Worm (Caenorhabditis elegans): ENCODE measurements around the gene glb-25.

glb-25 gene

DNA sequence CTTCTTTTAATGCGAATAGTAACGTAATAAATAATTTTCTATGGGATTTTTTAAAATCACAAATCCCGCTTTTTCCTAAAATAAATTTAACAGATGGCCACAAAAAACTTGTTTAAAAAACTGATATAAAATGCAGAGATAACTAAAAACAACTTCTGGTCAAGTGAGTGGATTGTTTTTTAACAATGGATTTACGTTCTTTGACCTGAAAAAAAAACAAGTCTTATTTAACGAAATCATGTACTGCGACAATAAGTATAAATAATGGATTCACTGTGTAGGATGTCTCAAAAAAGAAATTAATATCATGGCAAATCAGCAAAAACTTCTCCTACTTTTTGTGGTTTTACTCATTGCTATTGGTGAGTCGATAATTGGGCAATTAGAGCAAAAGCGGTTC is 19.0 kb downstream of the glb-25 start, which contains the start of gene fipr-25:
Gene fipr-25, plus strand, starts transcription at position 301 of the 400 bp plus-strand sequence.
- no peak for TF ChIP-seq ztf-11 (tag; optimal IDR thresholded peaks at IDR 0.05)
- TF ChIP-seq nhr-77 (tag; optimal IDR thresholded peaks at IDR 0.05) = no peak
- no peak for TF ChIP-seq aha-1 (tag)
- TF ChIP-seq attf-4 (tag; optimal IDR thresholded peaks at IDR 0.05) = no peak

DNA sequence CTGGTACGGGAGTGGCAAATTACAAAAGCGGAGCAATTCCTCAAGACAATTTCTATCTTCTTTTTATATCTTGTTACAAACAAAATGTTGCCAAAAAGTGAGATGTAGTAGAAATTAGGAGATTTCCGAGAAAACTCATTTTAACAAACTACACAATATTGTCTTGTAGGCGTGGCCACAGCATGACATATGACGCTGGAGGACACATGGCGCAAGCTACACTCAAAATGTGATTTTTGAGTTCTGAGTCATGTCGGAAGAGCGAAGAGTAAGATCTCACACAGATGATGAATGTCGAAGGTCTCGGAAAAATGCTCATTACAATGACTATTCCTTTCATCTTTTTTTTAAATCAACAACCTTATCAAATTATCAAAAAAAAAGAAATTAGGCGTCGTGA is 23.4 kb downstream of the glb-25 start, which contains the start of gene Y40B10B.1:
Gene Y40B10B.1, minus strand, starts transcription at position 101 of the 400 bp plus-strand sequence.
- TF ChIP-seq unc-62 (GFP tag; optimal IDR thresholded peaks at IDR 0.05 in 1 of 2) (peak in 1 of 2 experiments; percentile 21), unc-62 (tag; optimal IDR thresholded peaks at IDR 0.05) (no peak), Y75B8A.6 (GFP tag; IDR thresholded peaks at IDR 0.05) (no peak)

DNA sequence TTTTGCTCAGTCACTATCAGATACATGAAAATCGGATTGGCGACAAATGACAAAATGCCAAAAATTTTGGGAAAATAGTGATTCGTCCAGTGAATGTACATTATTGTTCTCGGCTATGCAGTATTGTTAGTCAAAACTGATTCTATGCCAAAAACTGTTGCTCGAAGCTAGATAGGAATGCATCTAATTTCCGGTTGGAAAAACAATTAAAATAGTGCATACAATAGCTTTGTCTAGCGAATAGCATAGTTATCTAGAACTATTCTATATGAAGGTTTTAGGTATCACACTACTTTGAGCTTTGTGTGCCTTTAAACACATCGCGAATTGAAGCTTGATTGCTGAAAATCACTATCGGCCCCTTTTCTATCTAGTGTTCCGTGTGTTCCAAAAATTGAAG is 26.7 kb downstream of the glb-25 start, which contains the start of gene srj-15:
Gene srj-15, minus strand, starts transcription at position 101 of the 400 bp plus-strand sequence.
- TF ChIP-seq F44E2.7 (GFP tag; IDR thresholded peaks at IDR 0.05) = no peak
- no peak for TF ChIP-seq F49E8.2 (tag; optimal IDR thresholded peaks at IDR 0.05; ENCODE audit: borderline replicate concordance)
- TF ChIP-seq set-16 (GFP tag; IDR thresholded peaks at IDR 0.05) = no peak
- no peak for TF ChIP-seq lim-7 (GFP tag; IDR thresholded peaks at IDR 0.05)
- TF ChIP-seq mdt-29 (GFP tag; IDR thresholded peaks at IDR 0.05) = no peak
- TF ChIP-seq nhr-102 (tag; optimal IDR thresholded peaks at IDR 0.05) = no peak
- no peak for TF ChIP-seq nhr-25 (tag; optimal IDR thresholded peaks at IDR 0.05; ENCODE audit: borderline replicate concordance, insufficient read depth)
- TF ChIP-seq T20F7.1 (GFP tag; optimal IDR thresholded peaks at IDR 0.05) = no peak
- no peak for TF ChIP-seq duxl-1 (tag; optimal IDR thresholded peaks at IDR 0.05; ENCODE audit: poor library complexity)
- TF ChIP-seq nhr-10 (tag; optimal IDR thresholded peaks at IDR 0.05) = no peak
- TF ChIP-seq dmd-8 (GFP tag; IDR thresholded peaks at IDR 0.05) = no peak
- no peak for TF ChIP-seq hlh-30 (tag; optimal IDR thresholded peaks at IDR 0.05; ENCODE audit: insufficient read depth)
- TF ChIP-seq daf-19 (GFP tag; conservative IDR thresholded peaks at IDR 0.05) = no peak
- no peak for TF ChIP-seq hif-1 (tag; optimal IDR thresholded peaks at IDR 0.05)
- TF ChIP-seq nhr-42 (GFP tag; IDR thresholded peaks at IDR 0.05) = no peak
- TF ChIP-seq mes-2 (tag; optimal IDR thresholded peaks at IDR 0.05; ENCODE audit: poor library complexity, severe bottlenecking) = no peak

DNA sequence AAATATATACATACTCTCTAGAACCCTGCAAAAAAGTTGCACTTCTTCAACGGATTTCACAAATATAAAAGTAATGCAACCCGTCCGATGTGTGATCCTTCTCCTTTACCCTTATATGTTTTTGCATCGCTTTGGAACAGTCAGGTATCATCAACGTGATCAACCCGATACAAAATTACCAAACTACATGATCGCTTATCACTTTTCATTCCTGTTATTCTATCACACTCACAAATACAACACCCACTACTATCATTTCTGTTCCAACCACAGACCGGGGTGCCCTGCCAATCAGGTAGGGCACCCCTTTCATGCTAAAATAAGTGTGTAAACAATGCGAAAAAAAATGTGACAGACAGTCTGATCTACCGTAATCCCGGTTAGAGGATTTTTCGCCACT is 28.9 kb downstream of the glb-25 start:
- no peak for TF ChIP-seq lin-13 (GFP tag; optimal IDR thresholded peaks at IDR 0.05)
- TF ChIP-seq D1046.2 (GFP tag; IDR thresholded peaks at IDR 0.05) = no peak
- TF ChIP-seq zfp-2 (tag; optimal IDR thresholded peaks at IDR 0.05) = no peak
- TF ChIP-seq nhr-111 (GFP tag; optimal IDR thresholded peaks at IDR 0.05) = no peak
- no peak for TF ChIP-seq lin-29 (GFP tag; IDR thresholded peaks at IDR 0.05)
- peak; percentile 11 for TF ChIP-seq nhr-28 (tag; optimal IDR thresholded peaks at IDR 0.05)
- peak; percentile 37; the same call in 1 of the 2 replicates for TF ChIP-seq dmd-6 (GFP tag; IDR thresholded peaks at IDR 0.05)
- TF ChIP-seq Y75B8A.6 (GFP tag; IDR thresholded peaks at IDR 0.05) = no peak
- TF ChIP-seq hlh-11 (tag; optimal IDR thresholded peaks at IDR 0.05) = no peak
- TF ChIP-seq lin-39 (tag; optimal IDR thresholded peaks at IDR 0.05) = no peak
- TF ChIP-seq nhr-76 (tag; optimal IDR thresholded peaks at IDR 0.05) = peak; percentile 39
- no peak for TF ChIP-seq unc-62 (GFP tag; optimal IDR thresholded peaks at IDR 0.05 in 1 of 2)
- TF ChIP-seq unc-62 (tag; optimal IDR thresholded peaks at IDR 0.05) = no peak
- TF ChIP-seq aha-1 (tag) = peak; percentile 49
- TF ChIP-seq fkh-10 (GFP tag; optimal IDR thresholded peaks at IDR 0.05) = no peak
- no peak for TF ChIP-seq hlh-30 (tag; optimal IDR thresholded peaks at IDR 0.05; ENCODE audit: insufficient read depth)
- no peak for TF ChIP-seq nhr-10 (tag; optimal IDR thresholded peaks at IDR 0.05)
- TF ChIP-seq spr-1 (tag; optimal IDR thresholded peaks at IDR 0.05) = no peak
- no peak for TF ChIP-seq skn-1 (tag; optimal IDR thresholded peaks at IDR 0.05)
